Worm (Caenorhabditis elegans) whole organism, early embryonic: ENCODE results near the gene F23F12.3.

Experiments
- F13C5.2 ChIP-seq: sonication (generic microtip); optimal IDR thresholded peaks from 2 replicates; lab custom pipeline; 2017; ENCODE audit warnings: mild to moderate bottlenecking, missing genetic modification characterization, inconsistent platforms, missing compliant biosample characterization
- aly-1 ChIP-seq: sonication (generic microtip); optimal IDR thresholded peaks from 2 replicates; lab custom pipeline; 2016; ENCODE audit warnings: missing genetic modification characterization, missing compliant biosample characterization
- ama-1 ChIP-seq: fragments of 150-350 bp; optimal IDR thresholded peaks from 2 replicates; lab custom pipeline; 2014
- ceh-36 ChIP-seq: sonication (generic microtip); optimal IDR thresholded peaks from 2 replicates; lab custom pipeline; 2016; ENCODE audit warnings: missing genetic modification characterization, inconsistent platforms, missing compliant biosample characterization
- ets-7 ChIP-seq: sonication (generic microtip); optimal IDR thresholded peaks from 2 replicates; lab custom pipeline; 2016; ENCODE audit warnings: missing genotype, missing genetic modification characterization, missing compliant biosample characterization
- hmbx-1 ChIP-seq: sonication (generic microtip); optimal IDR thresholded peaks from 2 replicates; lab custom pipeline; 2016; ENCODE audit warnings: mild to moderate bottlenecking, missing genetic modification characterization, missing compliant biosample characterization
- hmg-4 ChIP-seq: fragments of 200-800 bp; sonication (Bioruptor generic); optimal IDR thresholded peaks from 2 replicates; lab custom pipeline; 2018; ENCODE audit warnings: mild to moderate bottlenecking, missing genetic modification characterization, missing compliant biosample characterization
- hnd-1 ChIP-seq: sonication (generic microtip); optimal IDR thresholded peaks from 2 replicates; lab custom pipeline; 2016; ENCODE audit warnings: missing genetic modification characterization, missing compliant biosample characterization
- pes-1 ChIP-seq: fragments of 200-800 bp; sonication (Bioruptor generic); IDR thresholded peaks from 2 replicates; pipeline ENCODE4 v1.3.6; 2022; ENCODE audit warnings: missing genetic modification reagents, missing genetic modification characterization, missing compliant biosample characterization
- sea-1 ChIP-seq: fragments of 200-800 bp; sonication (Bioruptor generic); conservative IDR thresholded peaks from 2 replicates; pipeline ENCODE4 v1.3.6; 2022; ENCODE audit warnings: missing genetic modification characterization, missing compliant biosample characterization
- tbx-11 ChIP-seq: fragments of 200-800 bp; sonication (Bioruptor generic); IDR thresholded peaks from 2 replicates; pipeline ENCODE4 v1.3.6; 2022; ENCODE audit warnings: missing genetic modification characterization, missing compliant biosample characterization
- tbx-37 ChIP-seq: fragments of 200-800 bp; sonication (Bioruptor generic); conservative IDR thresholded peaks from 2 replicates; pipeline ENCODE4 v1.3.6; 2022; ENCODE audit warnings: missing genetic modification reagents, missing genetic modification characterization, missing compliant biosample characterization
- tra-4 ChIP-seq: sonication (generic microtip); optimal IDR thresholded peaks from 2 replicates; lab custom pipeline; 2017; ENCODE audit warnings: missing genetic modification characterization, missing compliant biosample characterization

Gene F23F12.3

DNA sequence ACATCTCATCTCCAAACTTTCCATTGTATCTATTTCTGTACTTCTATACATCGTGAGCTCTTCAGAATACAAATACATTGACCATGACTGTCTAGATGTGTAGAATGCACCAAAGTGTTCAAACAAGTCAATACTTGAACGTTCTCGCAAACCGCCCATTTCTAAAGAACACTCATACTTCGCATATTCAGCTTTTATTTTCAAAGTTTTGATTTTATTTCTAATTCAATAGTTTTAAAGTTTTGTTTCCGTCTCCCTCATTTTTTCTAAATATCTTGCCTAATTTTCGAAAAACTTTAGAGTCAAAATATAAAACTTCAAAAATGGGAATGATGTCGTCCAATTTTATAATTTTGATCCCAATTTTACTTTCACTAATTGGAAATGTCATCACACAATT lies 27.6 kb downstream of the F23F12.3 start, which contains the start of gene pqn-10:
TSS of gene pqn-10 (plus strand) at position 301 of the 400 bp plus-strand sequence.
- TF ChIP-seq hmbx-1 (no peak), F13C5.2 (tag; lab: Kevin White, UChicago) (no peak), hmg-4 (GFP tag; lab: Kevin White, UChicago) (no peak)

DNA sequence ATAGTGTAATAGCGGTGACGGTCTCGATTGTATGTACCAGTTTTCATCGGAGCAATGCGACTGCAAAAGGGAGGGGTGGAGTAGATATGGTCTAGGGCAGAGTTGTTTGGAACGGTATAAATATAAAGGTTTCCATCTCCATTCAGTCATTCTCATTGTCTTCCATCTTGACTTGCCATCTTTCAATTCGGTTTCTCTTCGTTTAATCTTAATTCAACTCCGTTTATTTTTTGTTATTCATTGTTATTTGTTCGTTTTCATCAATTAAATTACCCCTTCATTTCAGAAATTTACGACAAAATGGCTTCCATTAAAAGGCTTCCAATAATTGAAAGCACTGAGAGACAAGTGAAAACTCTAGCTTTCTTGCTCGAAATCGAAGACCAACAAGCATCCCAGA lies 30.8 kb downstream of the F23F12.3 start, which contains the start of gene C09E7.11:
TSS of gene C09E7.11 (plus strand) at position 301 of the 400 bp plus-strand sequence.
- no peak for TF ChIP-seq ets-7 (tag; lab: Kevin White, UChicago)
- no peak for TF ChIP-seq ama-1 (lab: Kevin White, UChicago)

DNA sequence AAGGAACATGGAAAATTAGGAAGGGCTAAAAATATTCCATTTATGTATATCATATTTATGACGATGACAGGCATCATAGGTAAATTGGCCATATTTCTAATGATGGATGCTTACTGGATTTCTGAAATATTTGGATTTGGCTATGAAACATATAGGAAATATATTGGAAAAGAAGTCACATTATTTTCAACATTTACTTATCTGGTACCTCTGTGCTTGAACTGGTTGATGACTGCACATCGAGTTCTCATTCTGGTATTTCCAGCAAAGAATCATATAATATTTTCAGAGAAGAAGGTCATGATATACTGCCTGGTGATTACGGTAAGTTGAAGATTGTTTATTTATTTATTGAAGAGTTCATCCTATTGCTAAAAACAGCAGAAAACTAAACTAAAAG lies 32.3 kb downstream of the F23F12.3 start, which contains the start of gene srxa-5:
TSS of gene srxa-5 (plus strand) at position 301 of the 400 bp plus-strand sequence.
- TF ChIP-seq tra-4 = no peak
- TF ChIP-seq aly-1 (tag; lab: Kevin White, UChicago) = no peak

DNA sequence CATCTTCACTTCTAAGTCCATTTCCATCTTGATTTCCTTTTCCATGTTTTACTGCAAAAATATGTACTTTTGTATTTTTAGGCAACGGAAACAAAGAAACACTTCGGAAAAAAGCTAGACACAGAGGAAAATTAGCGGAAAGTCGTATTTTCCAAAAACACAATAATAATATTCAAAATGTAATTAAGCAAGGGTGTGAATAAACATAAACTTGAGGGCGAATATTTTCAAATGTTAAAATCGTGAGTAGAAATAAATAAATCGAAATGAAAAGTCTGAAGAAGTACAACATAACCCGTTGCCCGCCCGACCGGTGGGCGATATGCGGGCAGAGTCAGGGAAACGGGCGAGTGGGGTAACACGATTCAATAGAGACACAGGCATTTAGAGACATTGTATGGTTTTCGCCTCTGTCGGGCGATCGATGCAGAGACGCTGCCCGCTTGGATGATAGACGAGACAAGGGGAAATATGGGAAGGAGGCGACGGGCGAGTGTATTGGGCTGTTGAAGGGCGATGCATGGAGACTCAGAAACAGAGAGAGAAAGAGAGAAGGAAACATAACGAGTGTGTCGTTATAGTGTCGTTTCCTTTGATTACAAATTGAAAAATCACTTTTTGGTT lies 36.7 kb downstream of the F23F12.3 start, which contains the start of gene C09E7.4:
TSS of gene C09E7.4 (minus strand) at position 51 of the 624 bp plus-strand sequence.
- TF ChIP-seq ets-7 (tag; lab: Kevin White, UChicago) (peak; percentile 22), F13C5.2 (tag; lab: Kevin White, UChicago) (peak; percentile 65), hnd-1 (tag; lab: Kevin White, UChicago) (no peak), ceh-36 (tag; lab: Kevin White, UChicago) (peak; percentile 9), aly-1 (tag; lab: Kevin White, UChicago) (peak; percentile 38)

DNA sequence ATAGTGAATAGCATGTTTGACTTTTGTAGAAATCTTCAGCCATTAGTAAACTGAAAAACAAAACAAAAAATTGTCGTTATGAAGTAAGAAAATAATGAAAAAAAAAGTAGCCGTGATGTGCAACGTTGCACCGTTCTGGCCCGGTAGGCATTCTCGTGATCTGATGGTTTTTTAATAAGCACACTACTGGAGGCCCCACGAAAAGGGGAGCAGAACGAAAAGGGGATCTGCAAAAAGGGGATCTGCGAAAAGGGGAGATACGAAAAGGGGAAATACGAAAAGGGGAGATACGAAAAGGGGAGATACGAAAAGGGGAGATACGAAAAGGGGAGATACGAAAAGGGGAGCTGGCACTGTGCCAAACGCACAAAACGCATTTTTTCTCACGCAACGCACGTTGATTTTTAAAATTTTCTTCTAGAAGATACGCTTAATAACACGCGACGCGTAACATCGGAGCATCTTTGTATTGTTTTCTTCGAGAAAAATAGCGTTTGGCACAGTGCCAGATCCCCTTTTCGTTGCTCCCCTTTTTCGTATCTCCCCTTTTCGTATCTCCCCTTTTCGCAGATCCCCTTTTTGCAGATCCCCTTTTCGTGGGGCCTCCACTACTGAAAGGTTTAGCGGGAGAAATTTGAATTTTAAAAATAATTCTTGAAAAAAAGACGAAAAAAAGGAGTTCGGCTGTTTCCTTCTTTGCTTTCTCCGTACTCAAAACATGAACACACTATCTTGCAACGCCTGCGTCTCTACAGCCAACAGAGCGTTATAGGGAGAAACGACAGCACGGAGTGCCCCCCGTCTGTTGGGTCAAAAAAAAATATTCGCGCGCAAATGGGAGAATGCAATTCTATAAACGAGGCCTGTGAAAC lies 51.1 kb downstream of the F23F12.3 start, which contains the start of gene C09E7.7:
TSS of gene C09E7.7 (minus strand) at position 57 of the 872 bp plus-strand sequence.
- TF ChIP-seq aly-1 (tag; lab: Kevin White, UChicago) (peak; percentile 73), pes-1 (GFP tag; lab: Robert Waterston, UW) (peak; percentile 60), ets-7 (tag; lab: Kevin White, UChicago) (peak; percentile 50), sea-1 (GFP tag; lab: Robert Waterston, UW) (peak; percentile 71), tbx-11 (GFP tag; lab: Robert Waterston, UW) (peak; percentile 24; the same call in 1 of the 2 replicates), tbx-37 (GFP tag; lab: Robert Waterston, UW) (peak; percentile 74), hmg-4 (GFP tag; lab: Kevin White, UChicago) (peak; percentile 39)
